Fruit fly (Drosophila melanogaster) Kc167 (cell line): ENCODE results near the gene CG1764.

ENCODE experiments used
- Myc ChIP-seq: fragments of >200 bp; optimal IDR thresholded peaks from 2 replicates; lab custom pipeline; 2017; ENCODE audit warnings: missing external identifiers
- Sin3A ChIP-seq: fragments of >200 bp; optimal IDR thresholded peaks from 2 replicates; lab custom pipeline; 2018; ENCODE audit warnings: missing external identifiers
- h ChIP-seq: fragments of >200 bp; optimal IDR thresholded peaks from 3 replicates; lab custom pipeline; 2018; ENCODE audit warnings: missing external identifiers
- insv ChIP-seq: fragments of >200 bp; optimal IDR thresholded peaks from 3 replicates; lab custom pipeline; 2018; ENCODE audit warnings: missing external identifiers
- psq ChIP-seq: fragments of >200 bp; optimal IDR thresholded peaks from 2 replicates; lab custom pipeline; 2017; ENCODE audit warnings: missing external identifiers
- ttk ChIP-seq: sonication (Bioruptor generic); optimal IDR thresholded peaks from 2 replicates; lab custom pipeline; 2017; ENCODE audit warnings: missing external identifiers

Gene CG1764

dm6 chrX:13323526-13323925, 21.3 kb upstream of the CG1764 start:
- no peak for TF ChIP-seq psq (lab: Kevin White, UChicago)
- TF ChIP-seq Myc (lab: Kevin White, UChicago), result no peak
- no peak for TF ChIP-seq insv (lab: Kevin White, UChicago)
- no peak for TF ChIP-seq ttk (lab: Kevin White, UChicago)
- TF ChIP-seq Sin3A (lab: Kevin White, UChicago), result no peak
- TF ChIP-seq h (lab: Kevin White, UChicago), result no peak

dm6 chrX:13323114-13323513, 20.9 kb upstream of the CG1764 start:
- TF ChIP-seq psq (lab: Kevin White, UChicago), result no peak
- no peak for TF ChIP-seq Myc (lab: Kevin White, UChicago)
- no peak for TF ChIP-seq insv (lab: Kevin White, UChicago)
- no peak for TF ChIP-seq Sin3A (lab: Kevin White, UChicago)
- no peak for TF ChIP-seq h (lab: Kevin White, UChicago)
- TF ChIP-seq ttk (lab: Kevin White, UChicago), result no peak

dm6 chrX:13322405-13322804, 20.2 kb upstream of the CG1764 start:
- TF ChIP-seq psq (lab: Kevin White, UChicago), result no peak
- no peak for TF ChIP-seq ttk (lab: Kevin White, UChicago)
- TF ChIP-seq h (lab: Kevin White, UChicago), result no peak
- no peak for TF ChIP-seq insv (lab: Kevin White, UChicago)
- no peak for TF ChIP-seq Myc (lab: Kevin White, UChicago)
- no peak for TF ChIP-seq Sin3A (lab: Kevin White, UChicago)

DNA sequence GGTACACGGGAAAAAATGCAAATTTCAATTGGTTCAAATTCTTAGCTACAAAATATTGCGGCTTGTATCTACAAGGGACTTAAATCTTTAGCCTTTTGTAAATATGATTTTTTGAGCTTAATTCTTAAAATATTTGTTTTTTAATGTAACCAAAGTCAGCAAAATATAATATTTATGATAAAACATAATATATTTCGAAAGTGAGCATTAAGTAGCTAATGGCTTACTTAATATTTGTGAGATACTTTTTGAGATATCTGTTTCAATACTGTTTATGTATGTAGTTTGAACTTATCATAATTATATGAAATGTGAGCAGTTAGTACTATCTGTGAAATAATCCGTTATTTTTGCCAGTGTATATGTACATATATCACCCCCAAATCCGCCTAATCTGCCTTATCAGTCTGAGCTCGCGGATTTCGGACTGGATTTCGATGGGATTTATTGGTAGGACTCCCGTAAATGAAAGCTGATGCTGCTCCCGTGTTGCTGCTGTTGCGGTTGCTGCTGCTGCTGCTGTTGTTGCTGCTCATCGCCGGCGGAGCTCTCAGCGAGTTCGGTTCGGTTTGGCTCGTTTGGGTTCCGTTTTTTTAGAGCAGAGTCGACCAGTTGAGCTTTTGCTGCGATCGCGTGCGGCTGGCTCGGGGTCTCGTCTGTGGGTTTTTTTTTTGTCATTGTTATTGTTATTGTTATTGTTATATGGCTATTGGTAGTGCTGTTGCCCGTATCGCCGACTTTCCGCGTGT, 18.7 kb upstream of the CG1764 start:
- TF ChIP-seq Myc (lab: Kevin White, UChicago), result no peak
- TF ChIP-seq h (lab: Kevin White, UChicago), result no peak
- no peak for TF ChIP-seq psq (lab: Kevin White, UChicago)
- TF ChIP-seq insv (lab: Kevin White, UChicago), result no peak
- no peak for TF ChIP-seq Sin3A (lab: Kevin White, UChicago)
- no peak for TF ChIP-seq ttk (lab: Kevin White, UChicago)

DNA sequence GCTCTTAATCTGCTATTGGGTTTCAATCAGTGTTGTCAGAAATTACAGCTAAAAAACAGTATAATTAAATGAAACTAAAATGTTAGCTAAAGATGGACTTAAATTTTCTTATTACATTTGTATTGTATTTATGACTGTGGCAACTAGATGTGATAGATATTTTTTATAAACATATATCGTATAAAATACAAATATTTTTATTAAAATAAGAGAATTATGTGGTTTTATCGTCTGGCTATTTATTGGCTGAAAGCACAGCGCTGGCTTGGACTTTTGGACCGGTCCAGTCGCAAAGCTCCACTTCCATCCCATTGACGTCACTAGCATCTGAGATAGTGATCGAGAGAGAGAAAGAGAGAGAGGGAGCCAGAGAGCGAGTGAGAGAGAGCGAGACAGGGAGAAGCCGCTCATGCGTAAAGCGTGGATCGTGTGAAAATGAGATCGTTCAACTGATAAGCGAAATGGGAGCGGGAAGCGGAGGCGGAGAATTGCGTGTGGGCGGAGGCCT, 17.2 kb upstream of the CG1764 start:
- no peak for TF ChIP-seq Myc (lab: Kevin White, UChicago)
- no peak for TF ChIP-seq Sin3A (lab: Kevin White, UChicago)
- TF ChIP-seq h (lab: Kevin White, UChicago), result no peak
- TF ChIP-seq psq (lab: Kevin White, UChicago), result no peak
- no peak for TF ChIP-seq ttk (lab: Kevin White, UChicago)
- TF ChIP-seq insv (lab: Kevin White, UChicago), result no peak

DNA sequence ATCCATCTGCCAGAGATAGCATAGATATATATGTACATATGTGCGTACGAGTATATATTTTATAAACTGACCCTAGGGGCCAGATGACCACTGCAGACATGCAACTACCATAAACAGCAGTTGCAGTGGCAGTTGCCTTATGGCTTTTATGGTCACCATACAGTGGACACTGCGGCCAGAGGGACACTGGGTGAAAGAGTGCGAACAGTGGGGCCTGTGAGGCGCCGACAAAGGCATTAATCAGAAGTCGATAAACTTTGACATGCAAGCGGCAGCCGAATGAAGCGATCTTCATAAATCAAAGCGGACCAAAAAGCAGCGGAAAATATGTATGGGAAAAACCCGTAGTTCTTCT, 13.2 kb upstream of the CG1764 start:
- TF ChIP-seq Myc (lab: Kevin White, UChicago) (no peak), h (lab: Kevin White, UChicago) (no peak), insv (lab: Kevin White, UChicago) (no peak), psq (lab: Kevin White, UChicago) (no peak), ttk (lab: Kevin White, UChicago) (no peak), Sin3A (lab: Kevin White, UChicago) (no peak)

dm6 chrX:13314789-13315462, 12.7 kb upstream of the CG1764 start:
- TF ChIP-seq h (lab: Kevin White, UChicago), result no peak
- TF ChIP-seq Myc (lab: Kevin White, UChicago), result no peak
- no peak for TF ChIP-seq psq (lab: Kevin White, UChicago)
- TF ChIP-seq Sin3A (lab: Kevin White, UChicago), result no peak
- TF ChIP-seq ttk (lab: Kevin White, UChicago), result no peak
- TF ChIP-seq insv (lab: Kevin White, UChicago), result no peak

- TF ChIP-seq Sin3A (lab: Kevin White, UChicago) (no peak), insv (lab: Kevin White, UChicago) (no peak)
Observed at dm6 chrX:13314323-13314722, 12.1 kb upstream of the CG1764 start.

dm6 chrX:13313133-13313532, 10.9 kb upstream of the CG1764 start:
- no peak for TF ChIP-seq psq (lab: Kevin White, UChicago)
- no peak for TF ChIP-seq insv (lab: Kevin White, UChicago)
- TF ChIP-seq Sin3A (lab: Kevin White, UChicago), result no peak
- TF ChIP-seq h (lab: Kevin White, UChicago), result no peak
- TF ChIP-seq ttk (lab: Kevin White, UChicago), result no peak
- TF ChIP-seq Myc (lab: Kevin White, UChicago), result no peak

DNA sequence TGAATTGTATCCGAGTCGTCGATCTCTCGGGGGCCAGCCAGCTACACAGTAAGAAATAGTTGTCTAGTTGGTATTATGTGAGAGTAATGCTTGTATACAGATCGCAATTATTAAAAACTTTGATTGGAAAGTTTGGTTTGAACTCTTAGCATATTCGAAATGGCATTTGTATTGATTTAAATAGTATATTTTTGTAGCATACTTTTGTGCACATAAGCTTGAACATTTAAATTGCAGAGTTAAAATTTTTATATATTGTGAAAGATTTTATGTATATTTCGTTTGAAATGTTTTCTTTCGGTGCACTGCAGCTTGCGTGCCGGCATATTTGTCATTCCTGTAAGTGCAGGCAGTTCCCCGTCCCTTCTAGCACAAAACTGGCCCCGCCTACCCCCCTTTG, 10.0 kb upstream of the CG1764 start:
- TF ChIP-seq Myc (lab: Kevin White, UChicago), result no peak
- no peak for TF ChIP-seq h (lab: Kevin White, UChicago)
- TF ChIP-seq psq (lab: Kevin White, UChicago), result no peak

dm6 chrX:13310764-13311163, 8.5 kb upstream of the CG1764 start:
- TF ChIP-seq Myc (lab: Kevin White, UChicago) (no peak), ttk (lab: Kevin White, UChicago) (no peak), insv (lab: Kevin White, UChicago) (no peak), psq (lab: Kevin White, UChicago) (no peak), Sin3A (lab: Kevin White, UChicago) (no peak), h (lab: Kevin White, UChicago) (no peak)
